Worm (Caenorhabditis elegans) whole organism, L4/young adult: ENCODE results near the gene K06A4.6.

Experiments
- W03F9.2 ChIP-seq: fragments of 150-350 bp; optimal IDR thresholded peaks from 2 replicates; lab custom pipeline; 2014; ENCODE audit warnings: missing biosample characterization, missing genetic modification characterization
- dao-5 ChIP-seq: sonication (generic microtip); optimal IDR thresholded peaks from 2 replicates; lab custom pipeline; 2016; ENCODE audit warnings: missing genotype, missing genetic modification characterization, moderate library complexity, missing compliant biosample characterization
- him-1 ChIP-seq: sonication (generic microtip); optimal IDR thresholded peaks from 2 replicates; lab custom pipeline; 2016; ENCODE audit warnings: missing genotype, missing genetic modification reagents, missing genetic modification characterization, missing compliant biosample characterization

ce11 chrV:9504474-9504960 is 24.1 kb upstream of the K06A4.6 start, which contains the start of gene haao-1:
- TF ChIP-seq dao-5 (tag; lab: Kevin White, UChicago), result no peak
- TF ChIP-seq him-1 (tag; lab: Kevin White, UChicago), result no peak
- TF ChIP-seq W03F9.2 (tag; lab: Kevin White, UChicago), result no peak
